Fruit fly (Drosophila melanogaster): ENCODE data around the gene CG42359.

CG42359 gene

DNA sequence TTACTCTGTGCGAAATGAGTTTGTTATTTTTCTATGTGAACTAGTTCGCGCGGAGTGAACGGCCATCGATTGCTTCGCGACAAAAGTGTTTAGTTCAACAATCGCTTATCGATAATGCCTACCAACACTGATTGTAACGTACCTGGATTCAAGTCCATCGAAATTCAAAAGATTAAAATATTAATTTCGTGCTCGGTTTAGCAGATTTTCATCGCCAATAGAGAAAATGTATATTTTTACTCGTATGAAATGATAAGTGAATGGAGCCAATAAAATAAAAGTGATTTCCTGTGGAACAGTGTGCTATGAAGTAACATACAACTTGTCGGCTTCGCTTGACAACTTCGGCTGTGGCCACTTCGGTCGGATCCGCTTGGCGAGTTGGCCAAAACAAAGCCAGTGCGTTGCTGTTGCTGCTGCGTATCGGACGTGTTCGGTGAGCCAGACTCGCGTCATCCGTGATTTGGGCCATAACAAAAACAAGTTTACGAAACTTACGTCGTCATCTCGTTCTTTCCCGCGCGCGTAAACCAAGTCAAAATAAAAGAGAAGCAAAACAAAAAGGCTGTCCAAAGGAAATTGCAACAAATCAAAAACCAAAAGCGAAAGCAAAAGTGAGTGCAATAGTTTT is 18.3 kb upstream of the CG42359 start, which contains the start of the genes CG5555 and myd (continued):
- TF ChIP-seq HLH4C (GFP tag; IDR thresholded peaks at IDR 0.05; ENCODE audit: partially characterized antibody) (peak; percentile 91), CG4404 (GFP tag; IDR thresholded peaks at IDR 0.05) (no peak), CG17568 (GFP tag; optimal IDR thresholded peaks at IDR 0.05) (no peak), Eip74EF (GFP tag; optimal IDR thresholded peaks at IDR 0.05) (peak in 1 of 2 experiments; percentile 5), Opbp (GFP tag; IDR thresholded peaks at IDR 0.05; ENCODE audit: partially characterized antibody) (peak; percentile 75), dan (GFP tag; IDR thresholded peaks at IDR 0.05) (no peak), chif (GFP tag; optimal IDR thresholded peaks at IDR 0.05) (no peak), Sox100B (GFP tag; optimal IDR thresholded peaks at IDR 0.05) (no peak), unpg (GFP tag; optimal IDR thresholded peaks at IDR 0.05) (peak; percentile 46), psq (GFP tag; optimal IDR thresholded peaks at IDR 0.05) (no peak), abd-A (tag; optimal IDR thresholded peaks at IDR 0.05) (peak; percentile 47), Antp (GFP tag; optimal IDR thresholded peaks at IDR 0.05) (no peak), CG7271 (tag; optimal IDR thresholded peaks at IDR 0.05) (no peak), CG1233 (GFP tag; optimal IDR thresholded peaks at IDR 0.05) (no peak), CG9609 (GFP tag; optimal IDR thresholded peaks at IDR 0.05) (peak; percentile 11), CG17328 (GFP tag; IDR thresholded peaks at IDR 0.05) (peak; percentile 53), exex (tag; optimal IDR thresholded peaks at IDR 0.05) (no peak), CG17359 (tag; optimal IDR thresholded peaks at IDR 0.05) (peak; percentile 30), sim (GFP tag; IDR thresholded peaks at IDR 0.05) (no peak), H15 (GFP tag; IDR thresholded peaks at IDR 0.05) (no peak), Dref (GFP tag; IDR thresholded peaks at IDR 0.05) (peak; percentile 90), Hand (GFP tag; optimal IDR thresholded peaks at IDR 0.05) (no peak), gcm2 (GFP tag; optimal IDR thresholded peaks at IDR 0.05) (no peak), CG31365 (tag; optimal IDR thresholded peaks at IDR 0.05) (no peak), eyg (GFP tag; optimal IDR thresholded peaks at IDR 0.05) (peak; percentile 45), CG6854 (GFP tag; optimal IDR thresholded peaks at IDR 0.05) (no peak), CG9817 (tag; optimal IDR thresholded peaks at IDR 0.05) (peak; percentile 0), rib (GFP tag; IDR thresholded peaks at IDR 0.05) (0 out of 2 replicates have a peak, but pooled peaks have one; percentile 60), CG34422 (GFP tag; IDR thresholded peaks at IDR 0.05) (peak; percentile 39; the same call in 1 of the 3 replicates), CG2889 (GFP tag; IDR thresholded peaks at IDR 0.05) (peak; percentile 64; the same call in 2 of the 3 replicates), vnd (GFP tag; IDR thresholded peaks at IDR 0.05; ENCODE audit: partially characterized antibody) (peak; percentile 78), Atf-2 (GFP tag; optimal IDR thresholded peaks at IDR 0.05) (no peak), Stat92E (GFP tag; optimal IDR thresholded peaks at IDR 0.05) (peak in 1 of 3 experiments; percentile 22), CG17385 (GFP tag; optimal IDR thresholded peaks at IDR 0.05) (peak; percentile 8), hkb (optimal IDR thresholded peaks at IDR 0.05) (no peak), hkb (GFP tag; IDR thresholded peaks at IDR 0.05) (peak; percentile 38; the same call in 1 of the 2 replicates), nmo (GFP tag; optimal IDR thresholded peaks at IDR 0.05) (peak; percentile 44), lilli (GFP tag; optimal IDR thresholded peaks at IDR 0.05) (peak; percentile 64), CG32772 (GFP tag; IDR thresholded peaks at IDR 0.05) (no peak), Max (GFP tag; optimal IDR thresholded peaks at IDR 0.05) (no peak), zfh1 (GFP tag; IDR thresholded peaks at IDR 0.05) (0 out of 3 replicates have a peak, but pooled peaks have one; percentile 43), Aef1 (GFP tag; IDR thresholded peaks at IDR 0.05) (no peak; the same call in 2 of the 3 replicates), ac (GFP tag; optimal IDR thresholded peaks at IDR 0.05) (no peak), zfh2 (GFP tag; optimal IDR thresholded peaks at IDR 0.05) (peak; percentile 40), Dip3 (GFP tag; optimal IDR thresholded peaks at IDR 0.05) (peak; percentile 18), chinmo (GFP tag; IDR thresholded peaks at IDR 0.05; ENCODE audit: partially characterized antibody) (peak; percentile 79; the same call in 3 of the 4 replicates), nerfin-1 (tag; optimal IDR thresholded peaks at IDR 0.05) (no peak), CG11723 (GFP tag; optimal IDR thresholded peaks at IDR 0.05) (peak; percentile 15), Asciz (GFP tag; optimal IDR thresholded peaks at IDR 0.05) (no peak)
